Fruit fly (Drosophila melanogaster): Measurements from ENCODE around the gene kuk.

Gene kuk

dm6 chr3R:17048867-17049266, 31.2 kb upstream of the kuk start (continued):
- no peak for TF ChIP-seq insv (GFP tag; optimal IDR thresholded peaks at IDR 0.05)
- TF ChIP-seq CG6813 (GFP tag; optimal IDR thresholded peaks at IDR 0.05), result peak; percentile 3
- TF ChIP-seq CG17359 (tag; optimal IDR thresholded peaks at IDR 0.05), result peak; percentile 7
- TF ChIP-seq CG10209 (GFP tag; optimal IDR thresholded peaks at IDR 0.05), result peak; percentile 47
- TF ChIP-seq HLH4C (GFP tag; IDR thresholded peaks at IDR 0.05; ENCODE audit: partially characterized antibody), result no peak
- 0 out of 2 replicates have a peak, but pooled peaks have one; percentile 12 for TF ChIP-seq lmd (GFP tag; IDR thresholded peaks at IDR 0.05)
- TF ChIP-seq bsh (GFP tag; optimal IDR thresholded peaks at IDR 0.05), result peak in 1 of 2 experiments; percentile 42
- TF ChIP-seq gt (GFP tag; IDR thresholded peaks at IDR 0.05), result no peak
- TF ChIP-seq CG12391 (tag; optimal IDR thresholded peaks at IDR 0.05), result peak; percentile 50
- TF ChIP-seq CG9437 (GFP tag; optimal IDR thresholded peaks at IDR 0.05), result no peak
- TF ChIP-seq CG7556 (GFP tag; optimal IDR thresholded peaks at IDR 0.05), result peak; percentile 68
- TF ChIP-seq hkb (optimal IDR thresholded peaks at IDR 0.05), result no peak
- TF ChIP-seq hkb (GFP tag; IDR thresholded peaks at IDR 0.05), result peak; percentile 51; the same call in 1 of the 2 replicates
- TF ChIP-seq Ada2b (GFP tag; IDR thresholded peaks at IDR 0.05), result no peak
- TF ChIP-seq vvl (GFP tag; IDR thresholded peaks at IDR 0.05), result peak; percentile 20; the same call in 1 of the 2 replicates
- peak; percentile 43 for TF ChIP-seq Deaf1 (tag; optimal IDR thresholded peaks at IDR 0.05)
- no peak for TF ChIP-seq CkIIα-i1 (GFP tag; IDR thresholded peaks at IDR 0.05)
- TF ChIP-seq CG32767 (GFP tag; IDR thresholded peaks at IDR 0.05), result 0 out of 2 replicates have a peak, but pooled peaks have one; percentile 28
- TF ChIP-seq Usf (GFP tag; optimal IDR thresholded peaks at IDR 0.05), result peak; percentile 15
- peak; percentile 35 for TF ChIP-seq CG10979 (tag; optimal IDR thresholded peaks at IDR 0.05)
- peak; percentile 52 for TF ChIP-seq nmo (GFP tag; optimal IDR thresholded peaks at IDR 0.05)

- TF ChIP-seq CG10462 (GFP tag; optimal IDR thresholded peaks at IDR 0.05), result no peak
- TF ChIP-seq cwo (GFP tag; optimal IDR thresholded peaks at IDR 0.05), result no peak
- TF ChIP-seq repo (GFP tag; optimal IDR thresholded peaks at IDR 0.05), result no peak
- TF ChIP-seq fd3F (GFP tag; optimal IDR thresholded peaks at IDR 0.05), result no peak
- TF ChIP-seq lov (optimal IDR thresholded peaks at IDR 0.05), result no peak
- TF ChIP-seq lov (GFP tag; IDR thresholded peaks at IDR 0.05), result 0 out of 3 replicates have a peak, but pooled peaks have one; percentile 69
- TF ChIP-seq CG1024 (GFP tag; IDR thresholded peaks at IDR 0.05), result no peak
- TF ChIP-seq Lhr (GFP tag; optimal IDR thresholded peaks at IDR 0.05), result peak; percentile 27
- TF ChIP-seq br (optimal IDR thresholded peaks at IDR 0.05), result no peak
- TF ChIP-seq B-H2 (GFP tag; optimal IDR thresholded peaks at IDR 0.05), result no peak
- no peak for TF ChIP-seq sim (GFP tag; IDR thresholded peaks at IDR 0.05)
- TF ChIP-seq Vsx1 (GFP tag; optimal IDR thresholded peaks at IDR 0.05), result no peak
- no peak for TF ChIP-seq btn (GFP tag; optimal IDR thresholded peaks at IDR 0.05)
- peak; percentile 73 for TF ChIP-seq kni (GFP tag; optimal IDR thresholded peaks at IDR 0.05)
- peak; percentile 48 for TF ChIP-seq Chrac-16 (GFP tag; optimal IDR thresholded peaks at IDR 0.05)
- peak; percentile 22 for TF ChIP-seq CG8359 (GFP tag; optimal IDR thresholded peaks at IDR 0.05; ENCODE audit: borderline replicate concordance)
- no peak for TF ChIP-seq CG1647 (GFP tag; optimal IDR thresholded peaks at IDR 0.05)
- TF ChIP-seq CG8765 (GFP tag; IDR thresholded peaks at IDR 0.05), result peak; percentile 68
- TF ChIP-seq CG2199 (GFP tag; IDR thresholded peaks at IDR 0.05), result peak; percentile 65; the same call in 1 of the 3 replicates
- TF ChIP-seq sens (GFP tag), result peak; percentile 78
- TF ChIP-seq CG6813 (GFP tag; optimal IDR thresholded peaks at IDR 0.05), result peak; percentile 34
- peak; percentile 56 for TF ChIP-seq Usf (GFP tag; optimal IDR thresholded peaks at IDR 0.05)
- no peak for TF ChIP-seq bowl (GFP tag; IDR thresholded peaks at IDR 0.05)
- TF ChIP-seq CG11695 (GFP tag; IDR thresholded peaks at IDR 0.05), result peak; percentile 18; the same call in 1 of the 3 replicates
- no peak for TF ChIP-seq CG12236 (GFP tag; optimal IDR thresholded peaks at IDR 0.05)
- TF ChIP-seq nom (GFP tag; optimal IDR thresholded peaks at IDR 0.05), result peak; percentile 76
- TF ChIP-seq Fer1 (GFP tag; optimal IDR thresholded peaks at IDR 0.05), result no peak
- TF ChIP-seq CG4854 (GFP tag; optimal IDR thresholded peaks at IDR 0.05), result no peak
- no peak for TF ChIP-seq eve (GFP tag; optimal IDR thresholded peaks at IDR 0.05)
- TF ChIP-seq vfl (GFP tag; optimal IDR thresholded peaks at IDR 0.05), result no peak
- TF ChIP-seq CG10366 (GFP tag; IDR thresholded peaks at IDR 0.05), result no peak
Observed at dm6 chr3R:17052465-17053149, 27.4 kb upstream of the kuk start.

Data from whole organism, embryonic.